Worm (Caenorhabditis elegans): ENCODE results near the gene ZK1248.4.

Gene ZK1248.4

DNA sequence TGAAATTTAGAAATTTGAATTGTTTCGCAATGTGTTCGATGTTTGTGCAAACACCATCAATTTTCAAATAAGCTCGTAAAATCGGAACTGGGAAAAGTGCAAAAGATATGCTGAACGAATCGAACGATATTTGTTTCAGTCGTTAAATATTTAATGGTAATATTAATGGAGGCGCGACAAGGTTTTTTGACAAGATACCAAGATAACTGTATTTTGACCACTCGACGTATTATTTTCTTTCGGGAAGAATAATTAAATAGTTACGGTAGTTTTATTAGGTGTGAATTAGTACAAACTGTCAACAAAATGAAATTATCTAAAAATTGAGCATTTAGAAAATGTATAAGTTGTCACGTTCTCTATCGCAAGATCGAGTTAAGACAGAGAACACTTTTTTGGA lies 14.1 kb upstream of the ZK1248.4 start (continued):
- TF ChIP-seq pha-4 (GFP tag; IDR thresholded peaks at IDR 0.05) (no peak), pha-4 (tag; optimal IDR thresholded peaks at IDR 0.05) (no peak), zag-1 (tag; optimal IDR thresholded peaks at IDR 0.05) (no peak), ztf-11 (tag; optimal IDR thresholded peaks at IDR 0.05) (no peak), vab-7 (GFP tag; IDR thresholded peaks at IDR 0.05) (no peak), arid-1 (GFP tag; conservative IDR thresholded peaks at IDR 0.05) (no peak)

DNA sequence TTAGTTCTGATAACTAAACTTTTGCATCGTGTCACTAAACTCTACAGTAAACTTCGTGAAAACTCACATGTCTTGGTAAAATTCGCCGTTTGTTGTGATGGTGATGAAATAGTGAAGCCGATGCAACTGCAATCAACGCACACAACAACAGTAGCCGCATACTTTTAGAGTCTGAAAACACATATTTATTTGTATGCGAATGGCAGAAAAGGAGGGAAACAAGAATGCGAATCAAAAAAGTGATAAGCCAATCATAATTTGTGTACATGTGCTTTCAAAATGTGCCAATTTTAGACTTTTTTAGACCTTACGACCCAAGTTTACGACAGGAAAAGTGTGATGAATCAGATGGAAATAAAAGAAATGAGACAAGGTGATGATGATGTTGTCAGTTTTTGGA lies 13.1 kb upstream of the ZK1248.4 start, which contains the start of gene K05F1.10:
Gene K05F1.10 (minus strand): TSS at position 171 of the 400 bp plus-strand sequence.
- TF ChIP-seq Y5F2A.4 (GFP tag; optimal IDR thresholded peaks at IDR 0.05) (no peak), nhr-28 (tag; optimal IDR thresholded peaks at IDR 0.05) (peak; percentile 23), lin-15B (tag; optimal IDR thresholded peaks at IDR 0.05) (no peak), ZK337.2 (GFP tag; IDR thresholded peaks at IDR 0.05) (no peak), daf-16 (GFP tag; optimal IDR thresholded peaks at IDR 0.05) (no peak), daf-16 (tag; optimal IDR thresholded peaks at IDR 0.05) (peak; percentile 88), sdz-12 (GFP tag; optimal IDR thresholded peaks at IDR 0.05) (no peak), ceh-28 (tag; optimal IDR thresholded peaks at IDR 0.05) (no peak), hlh-30 (tag; optimal IDR thresholded peaks at IDR 0.05; ENCODE audit: insufficient read depth) (peak; percentile 45), pqm-1 (tag; optimal IDR thresholded peaks at IDR 0.05) (peak; percentile 19), hlh-11 (tag; optimal IDR thresholded peaks at IDR 0.05) (peak; percentile 38), dmd-6 (GFP tag; IDR thresholded peaks at IDR 0.05) (peak; percentile 46), ceh-62 (tag; optimal IDR thresholded peaks at IDR 0.05) (no peak), F44E2.7 (GFP tag; IDR thresholded peaks at IDR 0.05) (no peak), hif-1 (tag; optimal IDR thresholded peaks at IDR 0.05) (no peak), dve-1 (tag; optimal IDR thresholded peaks at IDR 0.05; ENCODE audit: insufficient read depth) (peak; percentile 4), lir-3 (tag; optimal IDR thresholded peaks at IDR 0.05) (no peak), tra-1 (GFP tag; IDR thresholded peaks at IDR 0.05) (no peak), php-3 (GFP tag; IDR thresholded peaks at IDR 0.05) (peak; percentile 46; the same call in 1 of the 2 replicates), mdl-1 (tag; optimal IDR thresholded peaks at IDR 0.05) (peak in 1 of 2 experiments; percentile 3), ceh-44 (GFP tag; IDR thresholded peaks at IDR 0.05) (no peak)

DNA sequence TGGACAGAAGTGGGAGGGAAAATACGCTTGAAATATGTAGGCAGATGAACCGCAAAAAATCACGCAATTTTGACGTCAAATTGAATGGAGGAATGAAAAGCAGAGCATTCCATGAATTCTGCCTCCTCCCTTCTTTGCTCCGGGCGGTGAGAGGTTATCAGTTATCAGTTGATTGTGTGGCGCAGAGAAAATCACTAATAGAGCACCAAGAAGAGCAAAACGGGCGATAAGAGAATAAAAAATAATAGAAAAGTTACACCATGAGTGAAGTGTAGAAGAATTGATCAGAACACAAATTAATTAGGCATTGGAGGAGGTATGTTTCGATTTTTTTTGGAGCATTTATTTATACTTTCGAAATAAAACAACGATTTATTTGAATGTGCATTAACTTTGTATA lies 11.8 kb upstream of the ZK1248.4 start:
- no peak for TF ChIP-seq ctbp-1 (GFP tag; IDR thresholded peaks at IDR 0.05)
- peak; percentile 64 for TF ChIP-seq hlh-11 (tag; optimal IDR thresholded peaks at IDR 0.05)
- no peak for TF ChIP-seq vab-7 (GFP tag; IDR thresholded peaks at IDR 0.05)
- TF ChIP-seq madf-5 (GFP tag; IDR thresholded peaks at IDR 0.05): no peak
- no peak for TF ChIP-seq F37D6.2 (tag; optimal IDR thresholded peaks at IDR 0.05)
- TF ChIP-seq nhr-11 (tag; optimal IDR thresholded peaks at IDR 0.05): no peak
- no peak for TF ChIP-seq mxl-3 (GFP tag; optimal IDR thresholded peaks at IDR 0.05)
- no peak for TF ChIP-seq duxl-1 (tag; optimal IDR thresholded peaks at IDR 0.05; ENCODE audit: poor library complexity)
- TF ChIP-seq T20F7.1 (GFP tag; optimal IDR thresholded peaks at IDR 0.05): no peak
- no peak for TF ChIP-seq lim-7 (GFP tag; IDR thresholded peaks at IDR 0.05)
- TF ChIP-seq dmd-9 (GFP tag; IDR thresholded peaks at IDR 0.05): no peak
- peak; percentile 90 for TF ChIP-seq nhr-28 (tag; optimal IDR thresholded peaks at IDR 0.05)
- TF ChIP-seq nhr-77 (tag; optimal IDR thresholded peaks at IDR 0.05): peak; percentile 52
- no peak for TF ChIP-seq ztf-7 (tag; optimal IDR thresholded peaks at IDR 0.05)
- no peak for TF ChIP-seq ceh-82 (tag; optimal IDR thresholded peaks at IDR 0.05)
- TF ChIP-seq Y48G9A.11 (GFP tag; IDR thresholded peaks at IDR 0.05): no peak
- TF ChIP-seq mxl-2 (GFP tag; conservative IDR thresholded peaks at IDR 0.05): no peak
- no peak for TF ChIP-seq sdz-12 (GFP tag; optimal IDR thresholded peaks at IDR 0.05)
- no peak for TF ChIP-seq set-16 (GFP tag; IDR thresholded peaks at IDR 0.05)
- TF ChIP-seq nhr-41 (GFP tag; IDR thresholded peaks at IDR 0.05): peak; percentile 60; the same call in 1 of the 2 replicates
- no peak for TF ChIP-seq F44E2.7 (GFP tag; IDR thresholded peaks at IDR 0.05)
- no peak for TF ChIP-seq gei-8 (GFP tag; optimal IDR thresholded peaks at IDR 0.05)
- 0 out of 2 replicates have a peak, but pooled peaks have one; percentile 26 for TF ChIP-seq lin-1 (GFP tag; IDR thresholded peaks at IDR 0.05)
- TF ChIP-seq aly-2 (tag; optimal IDR thresholded peaks at IDR 0.05): no peak
- TF ChIP-seq snpc-4 (tag; optimal IDR thresholded peaks at IDR 0.05): no peak
- TF ChIP-seq zip-11 (GFP tag; IDR thresholded peaks at IDR 0.05): no peak
- TF ChIP-seq zfp-3 (GFP tag; conservative IDR thresholded peaks at IDR 0.05): no peak
- no peak for TF ChIP-seq arid-1 (GFP tag; conservative IDR thresholded peaks at IDR 0.05)
- peak; percentile 92 for TF ChIP-seq pqm-1 (tag; optimal IDR thresholded peaks at IDR 0.05)
- TF ChIP-seq ceh-62 (tag; optimal IDR thresholded peaks at IDR 0.05): no peak
